Worm (Caenorhabditis elegans) whole organism, mixed stage, embryonic: Measurements from ENCODE around the gene F53F4.1.

Source experiments
- blmp-1 ChIP-seq: fragments of 150-350 bp; optimal IDR thresholded peaks from 2 replicates; lab custom pipeline; 2014; ENCODE audit warnings: missing biosample characterization, missing genetic modification characterization
- ceh-83 ChIP-seq: fragments of 200-800 bp; sonication (Bioruptor generic); optimal IDR thresholded peaks from 2 replicates; lab custom pipeline; 2018; ENCODE audit warnings: mild to moderate bottlenecking, missing genetic modification characterization, missing compliant biosample characterization
- lsy-2 ChIP-seq: fragments of 150-350 bp; optimal IDR thresholded peaks from 2 replicates; lab custom pipeline; 2014; ENCODE audit warnings: missing biosample characterization, missing genetic modification characterization
- mab-5 ChIP-seq: fragments of 150-350 bp; optimal IDR thresholded peaks from 2 replicates; lab custom pipeline; 2014; ENCODE audit warnings: missing biosample characterization, missing genetic modification characterization
- nhr-237 ChIP-seq: fragments of 150-350 bp; optimal IDR thresholded peaks from 2 replicates; lab custom pipeline; 2014; ENCODE audit warnings: missing biosample characterization, missing genetic modification characterization
- pha-4 ChIP-seq: fragments of 150-350 bp; optimal IDR thresholded peaks from 2 replicates; lab custom pipeline; 2018; ENCODE audit warnings: missing biosample characterization, missing genetic modification reagents, missing genetic modification characterization
- snpc-4 ChIP-seq: fragments of 150-350 bp; optimal IDR thresholded peaks from 2 replicates; lab custom pipeline; 2014; ENCODE audit warnings: missing biosample characterization, missing genetic modification characterization

DNA sequence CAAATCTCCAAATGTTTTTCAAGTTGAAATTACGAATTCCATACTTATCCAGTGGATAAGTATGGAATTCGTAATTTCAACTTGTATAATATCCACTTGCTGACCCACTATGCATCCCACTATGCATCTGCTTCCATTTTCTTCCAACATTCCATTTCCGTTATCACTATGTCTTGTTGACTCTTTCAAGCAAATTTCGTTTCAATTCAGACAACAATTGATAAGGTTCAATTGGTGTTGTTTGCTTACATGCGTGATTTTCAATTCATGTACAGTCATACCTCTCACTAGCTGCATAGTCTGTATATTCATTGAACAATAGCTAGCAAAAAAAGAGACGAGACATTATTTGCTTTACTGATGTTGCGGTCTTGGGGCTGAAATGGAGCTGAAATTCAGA lies 7.8 kb upstream of the F53F4.1 start:
- TF ChIP-seq snpc-4 (tag; lab: Kevin White, UChicago) (no peak), ceh-83 (no peak), nhr-237 (tag; lab: Kevin White, UChicago) (no peak), blmp-1 (tag; lab: Kevin White, UChicago) (no peak), lsy-2 (tag; lab: Kevin White, UChicago) (no peak), mab-5 (tag; lab: Kevin White, UChicago) (no peak), pha-4 (tag; lab: Kevin White, UChicago) (no peak)
